Worm (Caenorhabditis elegans): ENCODE measurements around the gene R01H10.4.

DNA sequence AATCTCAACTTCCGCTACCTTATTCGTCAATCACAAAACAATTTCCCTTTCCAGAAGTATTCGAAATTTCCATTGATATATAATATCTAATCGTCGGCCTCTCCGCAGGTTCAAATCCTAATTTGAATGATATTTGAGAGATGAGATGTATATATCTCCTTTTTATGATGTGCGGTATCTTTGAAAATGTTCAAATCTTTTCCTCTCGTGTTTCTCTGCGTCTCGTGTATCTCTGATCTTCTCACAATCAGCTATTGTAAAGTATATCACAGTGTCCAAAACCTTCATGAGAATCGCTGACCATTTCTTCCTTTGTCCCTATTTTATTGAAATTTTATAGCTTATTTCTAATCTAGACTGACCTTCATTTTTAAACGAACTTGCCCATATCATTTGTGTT lies 35.2 kb downstream of the R01H10.4 start:
- TF ChIP-seq fkh-10 (GFP tag; optimal IDR thresholded peaks at IDR 0.05) (no peak), ztf-16 (tag; optimal IDR thresholded peaks at IDR 0.05) (no peak), rnt-1 (tag; optimal IDR thresholded peaks at IDR 0.05) (no peak), madf-2 (tag; optimal IDR thresholded peaks at IDR 0.05) (no peak), tbx-2 (tag; optimal IDR thresholded peaks at IDR 0.05) (no peak), pha-4 (tag; optimal IDR thresholded peaks at IDR 0.05) (no peak), unc-86 (tag; optimal IDR thresholded peaks at IDR 0.05) (no peak), fkh-6 (tag; optimal IDR thresholded peaks at IDR 0.05) (no peak), dmd-4 (tag; optimal IDR thresholded peaks at IDR 0.05; ENCODE audit: borderline replicate concordance) (no peak), hlh-30 (tag; optimal IDR thresholded peaks at IDR 0.05; ENCODE audit: insufficient read depth) (no peak), ama-1 (optimal IDR thresholded peaks at IDR 0.05) (no peak), ceh-22 (tag; optimal IDR thresholded peaks at IDR 0.05) (no peak), elt-2 (tag; optimal IDR thresholded peaks at IDR 0.05) (no peak), K09A11.1 (tag; optimal IDR thresholded peaks at IDR 0.05; ENCODE audit: insufficient read depth) (no peak)
